Worm (Caenorhabditis elegans) whole organism, mixed stage, embryonic: Measurements from ENCODE around the gene nhr-156.

Experiments used
- ceh-39 ChIP-seq: fragments of 150-350 bp; optimal IDR thresholded peaks from 2 replicates; lab custom pipeline; 2014; ENCODE audit warnings: missing biosample characterization, missing genetic modification characterization
- ces-1 ChIP-seq: fragments of 150-350 bp; optimal IDR thresholded peaks from 2 replicates; lab custom pipeline; 2014; ENCODE audit warnings: missing biosample characterization, missing genetic modification reagents, missing genetic modification characterization
- drap-1 ChIP-seq: fragments of 200-800 bp; sonication (Bioruptor generic); optimal IDR thresholded peaks from 3 replicates; lab custom pipeline; 2018; ENCODE audit warnings: mild to moderate bottlenecking, missing genetic modification characterization, missing compliant biosample characterization
- elt-1 ChIP-seq: sonication (generic microtip); optimal IDR thresholded peaks from 2 replicates; lab custom pipeline; 2017; ENCODE audit warnings: missing genetic modification characterization, mild to moderate bottlenecking, missing compliant biosample characterization, antibody characterized with exemption, moderate library complexity, borderline replicate concordance; ENCODE audit not compliant: insufficient read depth
- elt-3 ChIP-seq: fragments of 150-350 bp; optimal IDR thresholded peaks from 2 replicates; lab custom pipeline; 2014; ENCODE audit warnings: missing biosample characterization, missing genetic modification characterization
- mab-5 ChIP-seq: fragments of 150-350 bp; optimal IDR thresholded peaks from 2 replicates; lab custom pipeline; 2014; ENCODE audit warnings: missing biosample characterization, missing genetic modification characterization
- mep-1 ChIP-seq: fragments of 150-350 bp; optimal IDR thresholded peaks from 2 replicates; lab custom pipeline; 2017; ENCODE audit warnings: missing biosample characterization, missing genetic modification reagents, missing genetic modification characterization, inconsistent platforms
- nhr-237 ChIP-seq: fragments of 150-350 bp; optimal IDR thresholded peaks from 2 replicates; lab custom pipeline; 2014; ENCODE audit warnings: missing biosample characterization, missing genetic modification characterization
- nhr-28 ChIP-seq: fragments of 150-350 bp; optimal IDR thresholded peaks from 2 replicates; lab custom pipeline; 2014; ENCODE audit warnings: missing biosample characterization, missing genetic modification characterization
- pha-4 ChIP-seq: fragments of 150-350 bp; optimal IDR thresholded peaks from 2 replicates; lab custom pipeline; 2018; ENCODE audit warnings: missing biosample characterization, missing genetic modification reagents, missing genetic modification characterization
- snpc-4 ChIP-seq: fragments of 150-350 bp; optimal IDR thresholded peaks from 2 replicates; lab custom pipeline; 2014; ENCODE audit warnings: missing biosample characterization, missing genetic modification characterization
- sptf-1 ChIP-seq: sonication (generic microtip); optimal IDR thresholded peaks from 2 replicates; lab custom pipeline; 2017; ENCODE audit warnings: mild to moderate bottlenecking, missing genetic modification characterization, moderate library complexity, missing compliant biosample characterization
- unc-62 ChIP-seq: fragments of 150-350 bp; optimal IDR thresholded peaks from 2 replicates; lab custom pipeline; 2014; ENCODE audit warnings: missing biosample characterization, missing genetic modification reagents, missing genetic modification characterization
- ztf-11 ChIP-seq: fragments of 150-350 bp; optimal IDR thresholded peaks from 2 replicates; lab custom pipeline; 2014; ENCODE audit warnings: missing biosample characterization, missing genetic modification characterization

- no peak for TF ChIP-seq snpc-4 (tag; lab: Kevin White, UChicago)
- TF ChIP-seq unc-62 (GFP tag; lab: Kevin White, UChicago): no peak
- no peak for TF ChIP-seq sptf-1 (tag; lab: Kevin White, UChicago)
- TF ChIP-seq nhr-237 (tag; lab: Kevin White, UChicago): no peak
- TF ChIP-seq mep-1 (tag; lab: Kevin White, UChicago): no peak
- no peak for TF ChIP-seq elt-1 (tag; lab: Kevin White, UChicago)
- TF ChIP-seq pha-4 (tag; lab: Kevin White, UChicago): no peak
- TF ChIP-seq ces-1 (GFP tag; lab: Kevin White, UChicago): no peak
- no peak for TF ChIP-seq elt-3 (tag; lab: Kevin White, UChicago)
- TF ChIP-seq drap-1 (GFP tag; lab: Kevin White, UChicago): no peak
- no peak for TF ChIP-seq mab-5 (tag; lab: Kevin White, UChicago)
- TF ChIP-seq ztf-11 (tag; lab: Kevin White, UChicago): no peak
- no peak for TF ChIP-seq nhr-28 (tag; lab: Kevin White, UChicago)
- TF ChIP-seq ceh-39 (tag; lab: Kevin White, UChicago): no peak
These were observed 15.7 kb downstream of the nhr-156 start, which contains the start of gene srx-65 for ce11 chrV:3921635-3922034.
